Worm (Caenorhabditis elegans) whole organism, L3 larva: Measurements from ENCODE around the gene cutl-15.

ENCODE experiments used
- ama-1 ChIP-seq: fragments of 150-350 bp; optimal IDR thresholded peaks from 2 replicates; lab custom pipeline; 2018
- ceh-82 ChIP-seq: fragments of 150-350 bp; optimal IDR thresholded peaks from 2 replicates; lab custom pipeline; 2014; ENCODE audit warnings: missing biosample characterization, missing genetic modification characterization
- ceh-9 ChIP-seq: sonication (generic microtip); optimal IDR thresholded peaks from 2 replicates; lab custom pipeline; 2018; ENCODE audit warnings: missing biosample characterization, missing genetic modification characterization
- fkh-10 ChIP-seq: sonication (generic microtip); optimal IDR thresholded peaks from 2 replicates; lab custom pipeline; 2017; ENCODE audit warnings: missing biosample characterization, missing genetic modification reagents, missing genetic modification characterization
- fos-1 ChIP-seq: fragments of 150-350 bp; optimal IDR thresholded peaks from 2 replicates; lab custom pipeline; 2014; ENCODE audit warnings: missing biosample characterization, missing genetic modification characterization
- lin-15B ChIP-seq: fragments of 150-350 bp; optimal IDR thresholded peaks from 2 replicates; lab custom pipeline; 2014; ENCODE audit warnings: missing biosample characterization, missing genetic modification characterization
- nhr-76 ChIP-seq: fragments of 150-350 bp; sonication (generic microtip); optimal IDR thresholded peaks from 5 replicates; lab custom pipeline; 2014; ENCODE audit warnings: missing biosample characterization, missing genetic modification characterization
- nhr-77 ChIP-seq: fragments of 150-350 bp; optimal IDR thresholded peaks from 2 replicates; lab custom pipeline; 2014; ENCODE audit warnings: missing biosample characterization, missing genetic modification characterization
- pqm-1 ChIP-seq: fragments of 150-350 bp; optimal IDR thresholded peaks from 2 replicates; lab custom pipeline; 2017; ENCODE audit warnings: missing biosample characterization, missing genetic modification characterization, inconsistent platforms
- sea-2 ChIP-seq: fragments of 150-350 bp; sonication (generic microtip); optimal IDR thresholded peaks from 4 replicates; lab custom pipeline; 2014; ENCODE audit warnings: missing biosample characterization, missing genetic modification reagents, missing genetic modification characterization
- unc-62 ChIP-seq: fragments of 150-350 bp; sonication (generic microtip); optimal IDR thresholded peaks from 4 replicates; lab custom pipeline; 2014; ENCODE audit warnings: missing biosample characterization, missing genetic modification reagents, missing genetic modification characterization

ce11 chrII:8930763-8931162 is 16.7 kb downstream of the cutl-15 start, which contains the start of gene enol-1:
- TF ChIP-seq unc-62 (GFP tag; lab: Kevin White, UChicago) (no peak), nhr-76 (no peak), ceh-82 (tag; lab: Kevin White, UChicago) (no peak), ama-1 (no peak), lin-15B (tag; lab: Kevin White, UChicago) (no peak), fos-1 (tag; lab: Kevin White, UChicago) (no peak), pqm-1 (tag; lab: Kevin White, UChicago) (no peak), sea-2 (GFP tag; lab: Kevin White, UChicago) (no peak), nhr-77 (tag; lab: Kevin White, UChicago) (no peak), fkh-10 (GFP tag; lab: Kevin White, UChicago) (no peak), ceh-9 (tag; lab: Kevin White, UChicago) (no peak)
